Fruit fly (Drosophila melanogaster) whole organism, embryonic: ENCODE data around the gene FucTA.

ENCODE experiments used
- ATbp ChIP-seq: fragments of 200-800 bp; sonication (Bioruptor generic); optimal IDR thresholded peaks from 2 replicates; lab custom pipeline; 2017; ENCODE audit warnings: missing biosample characterization, mild to moderate bottlenecking, missing genetic modification characterization, missing genetic modification reagents
- Asciz ChIP-seq: fragments of 200-800 bp; sonication (Bioruptor generic); optimal IDR thresholded peaks from 2 replicates; lab custom pipeline; 2017; ENCODE audit warnings: missing biosample characterization, mild to moderate bottlenecking, missing genetic modification characterization, missing genetic modification reagents
- B-H2 ChIP-seq: fragments of 200-800 bp; sonication (Bioruptor generic); optimal IDR thresholded peaks from 2 replicates; lab custom pipeline; 2018; ENCODE audit warnings: missing biosample characterization, mild to moderate bottlenecking, missing genetic modification characterization
- CG10147 ChIP-seq: fragments of 200-800 bp; sonication (Bioruptor generic); optimal IDR thresholded peaks from 2 replicates; lab custom pipeline; 2019; ENCODE audit warnings: missing biosample characterization, mild to moderate bottlenecking, missing genetic modification characterization, moderate library complexity
- CG11085 ChIP-seq: fragments of 200-800 bp; sonication (Bioruptor generic); IDR thresholded peaks from 2 replicates; pipeline ENCODE4 v1.3.6; 2022; ENCODE audit warnings: missing biosample characterization, missing genetic modification characterization
- CG12769 ChIP-seq: fragments of 200-800 bp; sonication (Bioruptor generic); optimal IDR thresholded peaks from 2 replicates; lab custom pipeline; 2019; ENCODE audit warnings: missing biosample characterization, mild to moderate bottlenecking, missing genetic modification characterization, moderate library complexity
- CG13296 ChIP-seq: fragments of 200-800 bp; sonication (Bioruptor generic); optimal IDR thresholded peaks from 3 replicates; lab custom pipeline; 2018; ENCODE audit warnings: missing biosample characterization, mild to moderate bottlenecking, missing genetic modification characterization
- CG13775 ChIP-seq: fragments of 200-800 bp; sonication (Bioruptor generic); optimal IDR thresholded peaks from 3 replicates; lab custom pipeline; 2017; ENCODE audit warnings: missing biosample characterization, mild to moderate bottlenecking, missing genetic modification characterization
- CG15269 ChIP-seq: fragments of 200-800 bp; sonication (Bioruptor generic); optimal IDR thresholded peaks from 2 replicates; lab custom pipeline; 2018; ENCODE audit warnings: missing biosample characterization, mild to moderate bottlenecking, missing genetic modification characterization, moderate library complexity
- CG17359 ChIP-seq: fragments of 200-800 bp; sonication (Bioruptor generic); optimal IDR thresholded peaks from 3 replicates; lab custom pipeline; 2018; ENCODE audit warnings: missing biosample characterization, mild to moderate bottlenecking, missing genetic modification characterization, moderate library complexity
- CG17568 ChIP-seq: fragments of 200-800 bp; sonication (Bioruptor generic); optimal IDR thresholded peaks from 2 replicates; lab custom pipeline; 2018; ENCODE audit warnings: missing biosample characterization, mild to moderate bottlenecking, missing genetic modification characterization, moderate library complexity
- CG31441 ChIP-seq: fragments of 200-800 bp; sonication (Bioruptor generic); IDR thresholded peaks from 2 replicates; pipeline ENCODE4 v1.3.6; 2022; ENCODE audit warnings: missing biosample characterization, missing genetic modification characterization
- CG32772 ChIP-seq: fragments of 200-800 bp; sonication (Bioruptor generic); IDR thresholded peaks from 2 replicates; pipeline ENCODE4 v1.3.6; 2022; ENCODE audit warnings: missing biosample characterization, missing genetic modification characterization
- CG3995 ChIP-seq: fragments of 200-800 bp; sonication (Bioruptor generic); optimal IDR thresholded peaks from 3 replicates; lab custom pipeline; 2016; ENCODE audit warnings: missing biosample characterization, missing genetic modification characterization
- CG4730 ChIP-seq: fragments of 200-800 bp; sonication (Bioruptor generic); IDR thresholded peaks from 2 replicates; pipeline ENCODE4 v1.3.6; 2022; ENCODE audit warnings: missing biosample characterization, missing genetic modification characterization
- CG5180 ChIP-seq: fragments of 200-800 bp; sonication (Bioruptor generic); optimal IDR thresholded peaks from 3 replicates; lab custom pipeline; 2017; ENCODE audit warnings: missing biosample characterization, missing genetic modification characterization, mild to moderate bottlenecking, moderate library complexity, missing genetic modification reagents
- CG5245 ChIP-seq: fragments of 200-800 bp; sonication (Bioruptor generic); optimal IDR thresholded peaks from 3 replicates; lab custom pipeline; 2016; ENCODE audit warnings: missing biosample characterization, missing genetic modification characterization
- CG6175 ChIP-seq: fragments of 200-800 bp; sonication (Bioruptor generic); IDR thresholded peaks from 3 replicates; pipeline ENCODE4 v1.3.6; 2022; ENCODE audit warnings: missing biosample characterization, missing genetic modification characterization
- CG6813 ChIP-seq: fragments of 200-800 bp; sonication (Bioruptor generic); optimal IDR thresholded peaks from 2 replicates; lab custom pipeline; 2017; ENCODE audit warnings: missing biosample characterization, missing genetic modification characterization, mild to moderate bottlenecking, moderate library complexity, missing genetic modification reagents
- CG7271 ChIP-seq: fragments of 200-800 bp; sonication (Bioruptor generic); optimal IDR thresholded peaks from 2 replicates; lab custom pipeline; 2018; ENCODE audit warnings: missing biosample characterization, mild to moderate bottlenecking, missing genetic modification characterization, moderate library complexity
- CG8290 ChIP-seq, 3 experiments: fragments of 200-800 bp; sonication (Bioruptor generic); optimal IDR thresholded peaks; 2 replicates each; lab custom pipeline; 2016 to 2019; ENCODE audit warnings: missing biosample characterization in 3 of 3, missing genetic modification characterization in 3 of 3, mild to moderate bottlenecking in 2 of 3, moderate library complexity in 1 of 3
- CG8359 ChIP-seq: fragments of 200-800 bp; sonication (Bioruptor generic); optimal IDR thresholded peaks from 2 replicates; lab custom pipeline; 2017; ENCODE audit warnings: missing biosample characterization, mild to moderate bottlenecking, missing genetic modification characterization, borderline replicate concordance
- CHES-1-like ChIP-seq: fragments of 200-800 bp; sonication (Bioruptor generic); optimal IDR thresholded peaks from 2 replicates; lab custom pipeline; 2016; ENCODE audit warnings: missing biosample characterization, missing genetic modification characterization
- Fer3 ChIP-seq: fragments of 200-800 bp; sonication (Bioruptor generic); optimal IDR thresholded peaks from 2 replicates; lab custom pipeline; 2018; ENCODE audit warnings: missing biosample characterization, mild to moderate bottlenecking, missing genetic modification characterization, moderate library complexity
- Gsc ChIP-seq: fragments of 200-800 bp; sonication (Bioruptor generic); IDR thresholded peaks from 2 replicates; pipeline ENCODE4 v1.3.6; 2022; ENCODE audit warnings: missing biosample characterization, missing genetic modification characterization
- Hr39 ChIP-seq: fragments of >200 bp; optimal IDR thresholded peaks from 2 replicates; lab custom pipeline; 2017
- Hr78 ChIP-seq, 2 experiments: fragments of 200-800 bp in 1 of 2; fragments of >200 bp in 1 of 2; sonication (Bioruptor generic) in 1 of 2; optimal IDR thresholded peaks; 2 replicates each; lab custom pipeline; 2017 to 2019; ENCODE audit warnings: missing biosample characterization in 2 of 2, missing genetic modification characterization in 2 of 2, mild to moderate bottlenecking in 1 of 2, moderate library complexity in 1 of 2
- Jarid2 ChIP-seq: fragments of 200-800 bp; sonication (Bioruptor generic); optimal IDR thresholded peaks from 3 replicates; lab custom pipeline; 2017; ENCODE audit warnings: mild to moderate bottlenecking, missing biosample characterization, missing genetic modification reagents, missing genetic modification characterization
- NC2β ChIP-seq: fragments of 200-800 bp; sonication (Bioruptor generic); optimal IDR thresholded peaks from 2 replicates; lab custom pipeline; 2016; ENCODE audit warnings: missing biosample characterization, missing genetic modification characterization
- Nf-YB ChIP-seq: fragments of 200-800 bp; sonication (Bioruptor generic); optimal IDR thresholded peaks from 3 replicates; lab custom pipeline; 2019; ENCODE audit warnings: missing biosample characterization, mild to moderate bottlenecking, missing genetic modification characterization, moderate library complexity
- Side ChIP-seq: fragments of 200-800 bp; sonication (Bioruptor generic); optimal IDR thresholded peaks from 2 replicates; lab custom pipeline; 2016; ENCODE audit warnings: missing biosample characterization, missing genetic modification characterization
- Tbp ChIP-seq: fragments of >200 bp; optimal IDR thresholded peaks from 2 replicates; lab custom pipeline; 2018; ENCODE audit warnings: missing biosample characterization, missing genetic modification characterization
- YL-1 ChIP-seq: fragments of 200-800 bp; sonication (Bioruptor generic); optimal IDR thresholded peaks from 3 replicates; lab custom pipeline; 2017; ENCODE audit warnings: missing biosample characterization, mild to moderate bottlenecking, missing genetic modification characterization
- ato ChIP-seq: fragments of 200-800 bp; sonication (Bioruptor generic); IDR thresholded peaks from 2 replicates; pipeline ENCODE4 v1.3.6; 2022; ENCODE audit warnings: missing biosample characterization, missing genetic modification characterization; ENCODE audit not compliant: partially characterized antibody
- gro ChIP-seq: fragments of 200-800 bp; sonication (Bioruptor generic); optimal IDR thresholded peaks from 2 replicates; lab custom pipeline; 2016; ENCODE audit warnings: missing biosample characterization, missing genetic modification characterization
- gsb ChIP-seq: fragments of 200-800 bp; sonication (Bioruptor generic); IDR thresholded peaks from 2 replicates; pipeline ENCODE4 v1.3.6; 2022; ENCODE audit warnings: missing biosample characterization, missing genetic modification characterization
- ham ChIP-seq: fragments of 200-800 bp; sonication (Bioruptor generic); IDR thresholded peaks from 2 replicates; pipeline ENCODE4 v1.3.6; 2022; ENCODE audit warnings: missing biosample characterization, missing genetic modification characterization
- hb ChIP-seq: fragments of 200-800 bp; sonication (Bioruptor generic); IDR thresholded peaks from 3 replicates; pipeline ENCODE4 v1.3.6; 2022; ENCODE audit warnings: missing biosample characterization, missing genetic modification characterization; ENCODE audit not compliant: partially characterized antibody
- kni ChIP-seq: fragments of 200-800 bp; sonication (Bioruptor generic); optimal IDR thresholded peaks from 3 replicates; lab custom pipeline; 2017; ENCODE audit warnings: mild to moderate bottlenecking, missing biosample characterization, missing genetic modification reagents, missing genetic modification characterization
- mam ChIP-seq: fragments of 200-800 bp; sonication (Bioruptor generic); optimal IDR thresholded peaks from 3 replicates; lab custom pipeline; 2016; ENCODE audit warnings: missing biosample characterization, missing genetic modification characterization
- mirr ChIP-seq: fragments of 200-800 bp; sonication (Bioruptor generic); optimal IDR thresholded peaks from 3 replicates; lab custom pipeline; 2018; ENCODE audit warnings: missing biosample characterization, mild to moderate bottlenecking, missing genetic modification characterization
- pan ChIP-seq, 4 experiments: fragments of >200 bp in 3 of 4; fragments of 200-800 bp in 1 of 4; sonication (Bioruptor generic) in 1 of 4; optimal IDR thresholded peaks in 3 of 4; IDR thresholded peaks in 1 of 4; 2 replicates each; pipeline versions ENCODE4 v1.3.6 to Lab custom; 2017 to 2022; ENCODE audit warnings: missing biosample characterization in 2 of 4, missing genetic modification characterization in 2 of 4, mixed read lengths in 1 of 4
- pzg ChIP-seq: fragments of 200-800 bp; sonication (Bioruptor generic); optimal IDR thresholded peaks from 3 replicates; lab custom pipeline; 2018; ENCODE audit warnings: missing biosample characterization, mild to moderate bottlenecking, missing genetic modification characterization, moderate library complexity
- ro ChIP-seq: fragments of 200-800 bp; sonication (Bioruptor generic); IDR thresholded peaks from 2 replicates; pipeline ENCODE4 v1.3.6; 2022; ENCODE audit warnings: missing biosample characterization, missing genetic modification characterization
- schlank ChIP-seq: fragments of 200-800 bp; sonication (Bioruptor generic); optimal IDR thresholded peaks from 2 replicates; lab custom pipeline; 2018; ENCODE audit warnings: missing biosample characterization, mild to moderate bottlenecking, missing genetic modification characterization
- sqz ChIP-seq: fragments of 200-800 bp; sonication (Bioruptor generic); optimal IDR thresholded peaks from 3 replicates; lab custom pipeline; 2018; ENCODE audit warnings: missing biosample characterization, mild to moderate bottlenecking, missing genetic modification characterization
- sug ChIP-seq: fragments of 200-800 bp; optimal IDR thresholded peaks from 2 replicates; lab custom pipeline; 2019; ENCODE audit warnings: missing biosample characterization, mild to moderate bottlenecking, missing genetic modification characterization, moderate library complexity

Gene FucTA

DNA sequence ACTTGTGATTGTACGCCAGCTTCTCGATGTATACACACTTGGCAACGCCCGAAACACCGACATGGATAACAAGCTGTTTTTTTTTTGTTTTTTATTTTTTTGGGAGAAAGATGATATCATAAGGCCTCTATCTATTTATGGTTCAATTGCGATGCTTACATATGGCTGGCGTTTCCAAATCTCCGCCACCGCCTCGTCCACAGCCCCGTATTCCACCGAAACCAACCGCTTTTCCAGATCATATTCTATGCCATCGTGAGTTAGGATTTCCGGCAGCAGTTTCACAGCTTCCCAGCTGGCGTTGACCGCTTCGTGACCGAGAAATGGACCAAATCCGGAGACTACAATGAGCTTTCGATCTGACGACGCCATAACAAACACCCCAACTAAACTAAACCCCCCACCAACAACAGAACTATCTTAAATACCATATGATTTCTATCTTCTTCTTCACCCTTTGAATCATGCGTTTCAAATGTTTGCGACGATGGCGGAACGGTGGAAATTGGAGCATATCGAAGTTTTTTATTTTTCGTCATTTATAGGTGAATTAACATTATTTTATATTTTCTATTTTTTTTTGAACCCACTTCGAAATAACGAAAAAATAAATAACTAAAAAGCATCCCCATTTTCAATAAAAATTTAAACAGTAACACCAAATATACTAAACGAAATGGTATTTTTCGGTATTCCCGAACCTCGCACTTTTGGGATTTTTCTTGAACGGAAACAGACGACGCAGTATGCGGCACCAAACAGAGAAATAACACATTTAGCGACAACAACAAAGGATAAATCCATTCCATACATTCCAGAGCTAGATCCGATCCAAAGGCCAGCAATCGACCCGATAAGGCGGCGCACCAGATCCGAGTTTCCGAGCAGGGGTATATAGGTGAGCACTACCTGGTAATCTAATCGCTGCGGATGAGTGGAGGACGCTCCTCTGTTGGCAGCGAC is 3.0 kb upstream of the FucTA start, which contains the start of the genes CG32147 and Pex3 (continued):
- TF ChIP-seq CG5245 (GFP tag; lab: Kevin White, UChicago): no peak
- TF ChIP-seq CG8290 (GFP tag; optimal IDR thresholded peaks at IDR 0.05; lab: Kevin White, UChicago): peak; percentile 8
- TF ChIP-seq CG8290 (tag; optimal IDR thresholded peaks at IDR 0.05; lab: Kevin White, UChicago): peak in 1 of 2 experiments; percentile 33
- TF ChIP-seq Gsc (GFP tag; lab: Robert Waterston, UW): no peak
- TF ChIP-seq CHES-1-like (GFP tag; lab: Kevin White, UChicago): peak; percentile 19
- TF ChIP-seq NC2β (GFP tag; lab: Kevin White, UChicago): no peak
- TF ChIP-seq CG17568: no peak
- TF ChIP-seq Hr78 (GFP tag; optimal IDR thresholded peaks at IDR 0.05; lab: Kevin White, UChicago): peak in 1 of 2 experiments; percentile 37
- TF ChIP-seq ro: no peak
- no peak for TF ChIP-seq gsb (GFP tag; lab: Robert Waterston, UW)
- TF ChIP-seq Jarid2 (GFP tag; lab: Kevin White, UChicago): no peak
- no peak for TF ChIP-seq schlank (tag; lab: Kevin White, UChicago)
- no peak for TF ChIP-seq CG8359 (GFP tag; lab: Kevin White, UChicago)
- peak; percentile 9 for TF ChIP-seq mirr
- no peak for TF ChIP-seq gro (GFP tag; lab: Kevin White, UChicago)
- peak; percentile 6 for TF ChIP-seq CG3995
- no peak for TF ChIP-seq Hr39 (lab: Kevin White, UChicago)
- no peak for TF ChIP-seq CG4730 (GFP tag; lab: Robert Waterston, UW)
- no peak for TF ChIP-seq CG7271 (tag; lab: Kevin White, UChicago)
- peak; percentile 17 for TF ChIP-seq Nf-YB
- no peak for TF ChIP-seq CG13775
- no peak for TF ChIP-seq ATbp (GFP tag; lab: Kevin White, UChicago)
- TF ChIP-seq CG32772: no peak
- peak; percentile 25 for TF ChIP-seq kni (GFP tag; lab: Kevin White, UChicago)
- peak; percentile 48; the same call in 1 of the 2 replicates for TF ChIP-seq CG31441 (GFP tag; lab: Robert Waterston, UW)
- no peak for TF ChIP-seq CG15269 (tag; lab: Kevin White, UChicago)
- TF ChIP-seq Tbp (GFP tag; lab: Kevin White, UChicago): no peak
- peak; percentile 92 for TF ChIP-seq sug (tag; lab: Kevin White, UChicago)
- no peak for TF ChIP-seq pan (optimal IDR thresholded peaks at IDR 0.05; lab: Kevin White, UChicago)
- TF ChIP-seq pan (GFP tag; optimal IDR thresholded peaks at IDR 0.05 in 1 of 2, IDR thresholded peaks at IDR 0.05 in 1 of 2): no peak
- peak; percentile 35 for TF ChIP-seq CG12769 (tag; lab: Kevin White, UChicago)
- TF ChIP-seq mam (GFP tag; lab: Kevin White, UChicago): no peak
- no peak for TF ChIP-seq ham (GFP tag; lab: Robert Waterston, UW)
- no peak for TF ChIP-seq CG5180
- TF ChIP-seq Fer3 (tag; lab: Kevin White, UChicago): no peak
- TF ChIP-seq CG11085 (GFP tag; lab: Robert Waterston, UW): no peak
- TF ChIP-seq B-H2 (GFP tag; lab: Kevin White, UChicago): no peak
- TF ChIP-seq CG6813: no peak
- no peak for TF ChIP-seq CG17359 (tag; lab: Kevin White, UChicago)
- 0 out of 3 replicates have a peak, but pooled peaks have one; percentile 12 for TF ChIP-seq hb (GFP tag; lab: Robert Waterston, UW)
- no peak for TF ChIP-seq sqz (GFP tag; lab: Kevin White, UChicago)
- TF ChIP-seq pzg (GFP tag; lab: Kevin White, UChicago): peak; percentile 70
- TF ChIP-seq CG10147: peak; percentile 42
- no peak for TF ChIP-seq CG6175
- TF ChIP-seq ato (GFP tag; lab: Robert Waterston, UW): no peak
- TF ChIP-seq Side (GFP tag; lab: Kevin White, UChicago): no peak
- TF ChIP-seq Asciz (GFP tag; lab: Kevin White, UChicago): no peak
- no peak for TF ChIP-seq CG13296 (GFP tag; lab: Kevin White, UChicago)
- peak; percentile 85 for TF ChIP-seq YL-1 (GFP tag; lab: Kevin White, UChicago)
